Worm (Caenorhabditis elegans) whole organism, young adult: ENCODE data around the gene F33A8.7.

Experiments used
- ama-1 ChIP-seq, 3 experiments: fragments of 150-350 bp in 1 of 3; sonication (generic microtip) in 2 of 3; optimal IDR thresholded peaks; 2 replicates each; lab custom pipeline; 2014 to 2018; ENCODE audit warnings: missing biosample characterization in 2 of 3, missing genetic modification characterization in 2 of 3, missing genetic modification reagents in 2 of 3
- aptf-3 ChIP-seq: fragments of 200-800 bp; sonication (Bioruptor generic); IDR thresholded peaks from 2 replicates; pipeline ENCODE4 v1.3.6; 2022; ENCODE audit warnings: missing genetic modification characterization, missing compliant biosample characterization
- bed-1 ChIP-seq: fragments of 200-800 bp; sonication (Bioruptor generic); IDR thresholded peaks from 2 replicates; pipeline ENCODE4 v1.3.6; 2022; ENCODE audit warnings: missing genetic modification reagents, missing genetic modification characterization, missing compliant biosample characterization
- dpl-1 ChIP-seq: fragments of 150-350 bp; optimal IDR thresholded peaks from 2 replicates; lab custom pipeline; 2014; ENCODE audit warnings: missing biosample characterization, missing genetic modification reagents, missing genetic modification characterization
- hrde-1 ChIP-seq: sonication (generic microtip); optimal IDR thresholded peaks from 2 replicates; lab custom pipeline; 2016; ENCODE audit warnings: missing genetic modification characterization, mild to moderate bottlenecking, missing compliant biosample characterization, moderate library complexity, missing genotype, missing genetic modification reagents, borderline replicate concordance
- snpc-1.1 ChIP-seq: sonication (generic microtip); optimal IDR thresholded peaks from 2 replicates; lab custom pipeline; 2017; ENCODE audit warnings: missing genetic modification characterization, mild to moderate bottlenecking, missing compliant biosample characterization, antibody characterized with exemption, moderate library complexity, missing genotype, missing genetic modification reagents; ENCODE audit not compliant: insufficient read depth
- snpc-4 ChIP-seq, 5 experiments: fragments of 150-350 bp in 1 of 5; sonication (generic microtip) in 4 of 5; optimal IDR thresholded peaks; 2 replicates each; lab custom pipeline; 2014 to 2018; ENCODE audit warnings: missing genetic modification characterization in 5 of 5, missing biosample characterization in 3 of 5, antibody characterized with exemption in 2 of 5, mild to moderate bottlenecking in 2 of 5, missing compliant biosample characterization in 2 of 5, missing genotype in 2 of 5, moderate library complexity in 2 of 5, missing genetic modification reagents in 1 of 5
- unc-62 ChIP-seq: fragments of 150-350 bp; optimal IDR thresholded peaks from 2 replicates; lab custom pipeline; 2014; ENCODE audit warnings: missing biosample characterization, missing genetic modification reagents, missing genetic modification characterization
- ztf-3 ChIP-seq: fragments of 200-800 bp; sonication (Bioruptor generic); optimal IDR thresholded peaks from 2 replicates; lab custom pipeline; 2018; ENCODE audit warnings: mild to moderate bottlenecking, missing genetic modification characterization, missing compliant biosample characterization

ce11 chrII:11030297-11030696 lies 4.8 kb upstream of the F33A8.7 start, which contains the start of gene nlp-18:
- no peak for TF ChIP-seq aptf-3 (GFP tag; lab: Robert Waterston, UW)
- TF ChIP-seq hrde-1, result no peak
- TF ChIP-seq ama-1 (optimal IDR thresholded peaks at IDR 0.05; lab: Kevin White, UChicago), result no peak
- TF ChIP-seq ama-1 (GFP tag; optimal IDR thresholded peaks at IDR 0.05; lab: Kevin White, UChicago), result no peak
- TF ChIP-seq snpc-1.1 (tag; lab: Kevin White, UChicago), result no peak
- TF ChIP-seq ztf-3 (GFP tag; lab: Kevin White, UChicago), result no peak
- no peak for TF ChIP-seq bed-1 (GFP tag; lab: Robert Waterston, UW)
- no peak for TF ChIP-seq dpl-1 (GFP tag; lab: Kevin White, UChicago)
- no peak for TF ChIP-seq unc-62
- TF ChIP-seq snpc-4 (GFP tag; optimal IDR thresholded peaks at IDR 0.05; lab: Kevin White, UChicago), result no peak
- no peak for TF ChIP-seq snpc-4 (tag; optimal IDR thresholded peaks at IDR 0.05; lab: Kevin White, UChicago)
